Worm (Caenorhabditis elegans) whole organism, L4/young adult: ENCODE measurements around the gene hsb-1.

Source experiments
- W03F9.2 ChIP-seq: fragments of 150-350 bp; optimal IDR thresholded peaks from 2 replicates; lab custom pipeline; 2014; ENCODE audit warnings: missing biosample characterization, missing genetic modification characterization
- dao-5 ChIP-seq: sonication (generic microtip); optimal IDR thresholded peaks from 2 replicates; lab custom pipeline; 2016; ENCODE audit warnings: missing genotype, missing genetic modification characterization, moderate library complexity, missing compliant biosample characterization
- him-1 ChIP-seq: sonication (generic microtip); optimal IDR thresholded peaks from 2 replicates; lab custom pipeline; 2016; ENCODE audit warnings: missing genotype, missing genetic modification reagents, missing genetic modification characterization, missing compliant biosample characterization

Gene hsb-1

DNA sequence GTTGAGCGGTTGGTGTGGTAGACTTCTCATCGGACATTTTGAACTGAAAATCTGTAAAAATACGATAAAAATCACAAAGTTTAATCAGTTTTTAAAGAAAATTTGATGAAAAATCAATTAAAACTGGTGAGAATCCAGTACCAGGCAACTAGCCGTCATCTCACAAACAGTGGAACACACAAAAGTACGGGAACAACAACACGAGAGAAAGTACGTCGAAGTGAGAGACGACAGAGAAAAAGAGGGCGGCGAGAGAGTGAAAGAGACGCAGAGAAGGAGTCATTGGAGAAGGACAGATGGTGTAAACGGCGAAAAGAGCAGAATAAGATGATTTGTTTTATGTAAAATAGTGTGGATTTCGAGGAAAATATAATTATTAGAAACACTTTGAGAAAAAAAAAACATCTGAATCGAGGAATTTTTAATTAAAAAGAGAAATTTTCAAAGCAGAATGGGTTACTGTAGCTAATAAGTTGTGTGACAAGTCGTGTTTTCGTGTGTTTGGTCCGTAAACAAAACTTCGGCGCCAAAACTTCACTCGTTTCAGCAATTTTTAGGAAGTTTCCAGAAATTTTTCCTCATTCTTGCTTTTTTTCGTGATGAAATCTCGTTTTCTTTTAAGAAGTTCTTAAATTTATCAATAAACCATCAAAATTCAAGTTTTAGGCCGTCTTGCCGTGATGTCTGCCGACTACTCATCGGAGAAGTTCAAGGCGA lies at the start of gene hsb-1, which contains the start of gene let-99:
hsb-1 (minus strand) TSS at position 51 of the 717 bp plus-strand sequence.
let-99 (plus strand) TSS at position 667 of the 717 bp plus-strand sequence.
- peak; percentile 41 for TF ChIP-seq W03F9.2 (tag; lab: Kevin White, UChicago)
- TF ChIP-seq dao-5 = no peak
- TF ChIP-seq him-1 (tag; lab: Kevin White, UChicago) = no peak

DNA sequence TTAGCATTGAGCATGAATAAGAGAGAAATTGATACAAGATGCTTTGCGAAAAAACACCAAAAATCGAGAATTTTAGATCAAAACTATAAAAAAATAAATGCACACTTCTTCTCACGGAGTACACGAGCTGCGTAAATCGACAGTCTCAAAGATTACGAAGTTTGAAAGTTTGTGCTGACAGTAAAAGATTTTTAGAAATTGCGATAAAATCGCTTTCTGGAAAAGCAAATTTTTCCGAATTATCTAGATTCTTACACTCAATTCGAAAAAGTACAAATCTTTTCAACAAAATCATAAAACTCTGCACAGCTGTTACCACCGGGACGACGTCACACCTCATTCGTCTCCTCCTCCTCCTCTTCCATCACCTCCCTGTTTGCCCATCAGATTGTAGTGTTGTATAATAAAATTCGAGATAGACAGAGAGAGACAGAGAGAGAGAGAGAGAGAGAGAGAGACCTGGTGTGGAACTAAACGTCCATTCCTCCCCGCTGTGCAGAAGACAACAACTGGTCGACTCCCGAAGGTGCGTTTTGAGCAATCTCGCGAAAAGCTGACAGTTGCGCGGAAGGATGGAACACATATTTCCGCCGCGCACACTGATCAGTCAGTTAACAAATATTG lies 48.2 kb upstream of the hsb-1 start:
- TF ChIP-seq him-1 (tag; lab: Kevin White, UChicago) = no peak
- TF ChIP-seq dao-5 = no peak
- no peak for TF ChIP-seq W03F9.2 (tag; lab: Kevin White, UChicago)

DNA sequence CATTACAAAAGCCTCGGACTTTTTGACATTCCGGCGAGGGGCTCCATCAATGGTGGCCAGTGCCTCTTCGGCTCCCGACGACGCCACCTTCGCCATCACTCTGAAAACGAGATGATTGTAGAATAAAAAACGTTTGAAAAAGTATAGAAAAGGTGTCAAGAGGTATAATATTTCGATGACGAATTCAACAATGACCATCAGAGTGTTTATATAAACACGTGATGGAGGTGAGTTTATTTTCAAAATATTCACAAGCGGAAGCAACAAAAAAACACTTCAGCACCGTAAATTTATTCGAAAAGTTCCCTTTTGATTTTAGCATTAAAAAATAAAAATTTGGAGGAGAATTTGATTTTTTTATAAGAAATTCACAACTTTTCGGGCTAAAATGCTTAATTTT lies 47.6 kb upstream of the hsb-1 start, which contains the start of gene efa-6:
efa-6 (minus strand) TSS at position 101 of the 400 bp plus-strand sequence.
- TF ChIP-seq W03F9.2 (tag; lab: Kevin White, UChicago) (no peak), him-1 (tag; lab: Kevin White, UChicago) (no peak), dao-5 (no peak)

DNA sequence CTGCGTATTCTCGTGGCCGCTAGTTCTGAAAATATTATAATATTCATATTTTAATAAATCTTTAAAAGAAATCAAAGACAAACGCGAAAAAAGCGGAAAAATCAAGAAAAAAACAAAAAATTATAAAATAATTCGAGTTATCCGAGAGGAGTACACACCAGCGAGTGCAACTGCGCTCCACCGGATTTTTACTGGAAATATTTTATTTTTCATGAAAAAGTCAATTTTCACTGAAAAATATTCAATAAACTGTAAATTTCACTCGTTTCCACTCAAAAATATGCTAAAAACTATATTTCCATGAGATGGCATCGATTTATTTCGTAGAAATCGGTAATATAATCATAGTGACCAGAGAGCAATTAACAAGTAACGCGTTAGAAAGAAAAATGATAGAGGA lies 38.4 kb upstream of the hsb-1 start, which contains the start of gene Y55D9A.2:
Y55D9A.2 (minus strand) TSS at position 31 of the 400 bp plus-strand sequence.
- TF ChIP-seq dao-5 = no peak
- no peak for TF ChIP-seq him-1 (tag; lab: Kevin White, UChicago)
- peak; percentile 15 for TF ChIP-seq W03F9.2 (tag; lab: Kevin White, UChicago)

DNA sequence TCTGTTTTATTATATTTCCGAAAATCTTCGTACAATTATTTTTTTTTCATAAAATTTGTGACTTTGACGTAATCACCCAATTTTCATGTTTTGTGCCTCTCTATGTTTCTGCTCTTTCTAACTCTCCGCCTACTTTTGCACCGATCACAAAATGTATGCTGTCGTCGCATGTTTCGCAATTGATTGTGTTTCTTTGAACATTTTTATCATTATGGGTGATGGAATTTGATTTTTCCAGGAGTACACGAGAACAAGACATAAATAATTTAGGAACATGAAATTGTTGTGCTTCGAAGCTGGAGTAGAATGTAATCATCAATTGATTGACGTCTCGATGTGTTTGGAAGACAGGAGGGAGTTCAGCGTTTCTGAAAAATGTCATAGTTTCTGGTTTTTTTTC lies 33.9 kb upstream of the hsb-1 start:
- TF ChIP-seq dao-5 = no peak
- no peak for TF ChIP-seq him-1 (tag; lab: Kevin White, UChicago)
- TF ChIP-seq W03F9.2 (tag; lab: Kevin White, UChicago) = no peak

DNA sequence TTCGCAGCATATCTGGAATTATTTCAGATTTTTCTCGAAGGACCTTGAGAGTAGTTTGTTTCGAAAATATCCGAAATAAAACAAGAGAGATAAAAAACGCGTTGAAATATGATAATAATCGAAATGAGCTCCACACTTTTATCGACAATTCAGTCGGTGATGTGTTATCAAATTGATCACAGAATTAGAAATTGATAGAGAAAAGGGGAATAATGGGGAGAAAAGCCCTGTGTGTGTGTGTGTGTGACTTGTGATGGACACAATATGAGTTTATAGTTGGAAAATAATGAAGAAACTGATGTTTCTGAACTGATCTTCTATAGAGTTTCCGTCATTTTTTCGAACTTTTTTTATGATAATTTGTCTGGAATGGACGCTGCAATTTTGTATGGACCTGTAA lies 32.1 kb upstream of the hsb-1 start, which contains the start of gene pgp-1:
pgp-1 (minus strand) TSS at position 12 of the 400 bp plus-strand sequence.
- TF ChIP-seq him-1 (tag; lab: Kevin White, UChicago) (no peak), W03F9.2 (tag; lab: Kevin White, UChicago) (no peak), dao-5 (no peak)

DNA sequence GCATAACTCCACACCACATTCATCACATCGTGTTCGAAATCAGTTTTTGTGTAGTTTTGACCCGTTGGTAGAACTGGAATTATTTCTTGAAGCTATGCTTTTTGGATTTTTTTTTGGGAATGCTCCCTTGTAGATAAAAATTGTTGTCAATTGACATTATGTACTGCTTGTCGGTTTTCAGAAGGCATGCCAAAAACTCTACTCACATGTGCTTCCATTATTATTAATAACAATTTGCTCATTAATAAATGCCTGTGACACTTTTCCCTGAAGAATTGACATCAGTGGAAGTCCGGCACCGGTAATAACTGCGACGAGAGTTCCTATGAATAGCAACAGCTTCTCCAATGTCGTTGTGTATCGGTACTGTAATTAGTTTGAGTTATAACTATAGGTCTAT lies 29.9 kb upstream of the hsb-1 start:
- TF ChIP-seq W03F9.2 (tag; lab: Kevin White, UChicago) (no peak), dao-5 (no peak), him-1 (tag; lab: Kevin White, UChicago) (no peak)

DNA sequence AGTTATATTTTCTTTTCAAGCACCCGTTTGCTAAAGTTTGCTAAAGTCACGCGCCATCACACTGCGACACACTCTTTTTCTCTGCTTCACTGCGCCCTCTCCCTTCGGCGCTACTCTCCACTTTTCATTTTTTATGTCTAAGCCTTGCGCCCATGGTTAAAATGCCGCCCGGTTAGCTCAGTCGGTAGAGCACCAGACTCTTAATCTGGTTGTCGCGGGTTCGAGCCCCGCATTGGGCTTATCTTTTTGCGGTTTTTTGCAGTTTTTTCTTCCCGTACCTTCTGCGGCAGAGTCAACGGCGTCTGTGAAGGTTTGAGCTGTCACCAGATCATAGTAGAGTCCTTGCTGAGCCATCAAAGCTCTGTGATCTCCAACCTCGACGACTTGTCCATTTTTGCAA lies 27.5 kb upstream of the hsb-1 start:
- TF ChIP-seq him-1 (tag; lab: Kevin White, UChicago) = peak; percentile 74
- no peak for TF ChIP-seq W03F9.2 (tag; lab: Kevin White, UChicago)
- TF ChIP-seq dao-5 = peak; percentile 52

DNA sequence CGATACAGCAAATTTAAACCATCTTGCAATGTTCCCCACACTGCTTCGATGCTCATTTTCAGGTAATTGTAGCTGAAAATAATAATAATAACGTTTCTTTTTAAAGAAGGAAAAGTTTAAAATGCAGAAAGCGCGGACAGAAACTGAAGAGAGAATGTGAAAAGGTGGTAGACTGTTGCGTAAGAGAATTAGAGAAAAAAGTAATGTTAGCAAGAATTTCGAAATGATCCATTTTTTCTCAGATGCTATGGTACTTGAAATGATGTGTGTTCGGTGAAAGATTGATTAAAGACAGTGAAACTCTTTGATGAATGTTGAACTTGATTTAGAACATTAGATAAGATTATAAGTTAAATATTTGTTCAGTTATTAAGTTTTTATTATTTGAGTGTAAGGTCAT lies 23.3 kb upstream of the hsb-1 start, which contains the start of gene cul-6:
cul-6 (minus strand) TSS at position 79 of the 400 bp plus-strand sequence.
- TF ChIP-seq dao-5 = no peak
- no peak for TF ChIP-seq him-1 (tag; lab: Kevin White, UChicago)
- TF ChIP-seq W03F9.2 (tag; lab: Kevin White, UChicago) = no peak

DNA sequence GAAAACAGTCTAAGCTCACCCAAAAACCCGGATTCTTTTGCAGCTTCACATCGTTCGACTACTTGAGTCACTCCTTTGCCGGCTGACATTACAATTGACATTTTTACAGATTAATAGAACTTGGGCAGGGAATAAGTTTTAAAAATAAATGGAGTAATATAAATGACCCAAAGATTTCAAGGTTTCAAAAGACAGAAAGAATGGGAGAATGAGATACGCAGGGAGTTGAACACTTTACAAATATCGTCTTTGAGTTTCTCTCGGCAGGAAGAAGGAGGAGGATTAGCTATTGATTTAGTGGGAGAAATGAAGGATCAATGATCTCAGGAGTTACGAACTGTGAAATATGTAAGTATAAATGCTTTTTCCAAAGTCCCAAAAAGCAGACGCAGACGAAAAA lies 18.9 kb upstream of the hsb-1 start, which contains the start of gene K08E7.8:
K08E7.8 (minus strand) TSS at position 101 of the 400 bp plus-strand sequence.
- TF ChIP-seq dao-5 = no peak

DNA sequence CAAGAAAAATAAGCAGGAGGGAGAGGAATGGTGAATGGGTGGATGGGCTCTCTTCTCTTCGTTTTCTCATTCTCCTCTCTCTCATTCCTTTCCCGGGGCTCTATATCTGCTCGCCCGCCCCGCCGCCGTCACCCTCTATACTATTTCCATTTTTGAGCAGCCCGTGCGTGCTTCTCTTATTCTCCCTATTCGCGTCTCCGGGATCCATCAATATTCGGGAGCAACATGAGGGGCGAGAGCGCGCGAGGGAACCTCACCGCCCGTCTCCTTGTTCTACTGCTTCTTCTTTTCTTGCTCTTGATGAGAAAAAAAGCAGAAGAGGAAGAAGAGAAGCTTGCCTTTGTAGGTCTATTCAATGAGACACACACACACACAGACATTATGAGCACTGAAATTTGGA lies 17.1 kb upstream of the hsb-1 start:
- TF ChIP-seq him-1 (tag; lab: Kevin White, UChicago) = peak; percentile 29
- TF ChIP-seq dao-5 = no peak

DNA sequence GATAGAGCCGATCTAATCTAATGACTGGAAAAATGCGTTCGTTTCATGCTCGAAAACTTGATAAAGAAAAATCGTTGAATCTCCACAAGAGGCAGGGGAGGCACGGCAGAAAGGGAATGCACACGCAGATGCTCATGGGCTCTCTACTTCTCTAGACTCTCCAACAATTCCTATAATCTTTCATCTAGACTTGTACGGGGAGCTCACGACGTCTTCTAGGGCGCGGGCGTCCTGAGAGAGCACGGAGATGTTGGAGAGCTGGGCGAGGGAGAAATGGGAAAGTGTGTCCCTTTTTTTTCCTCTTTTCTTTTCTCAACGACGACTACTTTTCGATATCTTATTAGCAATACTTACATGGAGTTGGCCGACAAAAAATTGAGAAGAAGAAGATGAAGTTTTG lies 16.2 kb upstream of the hsb-1 start:
- no peak for TF ChIP-seq dao-5
- no peak for TF ChIP-seq him-1 (tag; lab: Kevin White, UChicago)
- TF ChIP-seq W03F9.2 (tag; lab: Kevin White, UChicago) = no peak

DNA sequence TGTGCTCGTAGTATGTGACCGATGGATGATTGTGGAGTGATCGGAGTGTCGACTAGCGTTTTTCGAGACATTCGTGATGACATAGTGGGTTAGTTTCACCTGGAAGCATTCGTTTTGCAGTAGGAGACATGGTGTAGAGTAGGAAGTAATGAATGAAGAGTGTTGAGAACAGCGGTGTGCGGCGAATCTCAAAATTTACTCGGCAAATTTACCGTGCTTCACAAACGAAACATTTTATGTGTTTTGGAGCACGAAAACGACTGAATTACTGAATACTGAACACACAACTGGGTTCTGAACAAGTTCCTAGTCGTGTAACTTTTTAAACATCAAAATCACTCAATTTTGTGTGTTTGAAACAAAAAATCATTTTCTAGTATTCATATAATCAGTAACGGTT lies 14.0 kb upstream of the hsb-1 start, which contains the start of gene K08E7.6:
K08E7.6 (minus strand) TSS at position 101 of the 400 bp plus-strand sequence.
- no peak for TF ChIP-seq W03F9.2 (tag; lab: Kevin White, UChicago)
- no peak for TF ChIP-seq him-1 (tag; lab: Kevin White, UChicago)
- no peak for TF ChIP-seq dao-5

DNA sequence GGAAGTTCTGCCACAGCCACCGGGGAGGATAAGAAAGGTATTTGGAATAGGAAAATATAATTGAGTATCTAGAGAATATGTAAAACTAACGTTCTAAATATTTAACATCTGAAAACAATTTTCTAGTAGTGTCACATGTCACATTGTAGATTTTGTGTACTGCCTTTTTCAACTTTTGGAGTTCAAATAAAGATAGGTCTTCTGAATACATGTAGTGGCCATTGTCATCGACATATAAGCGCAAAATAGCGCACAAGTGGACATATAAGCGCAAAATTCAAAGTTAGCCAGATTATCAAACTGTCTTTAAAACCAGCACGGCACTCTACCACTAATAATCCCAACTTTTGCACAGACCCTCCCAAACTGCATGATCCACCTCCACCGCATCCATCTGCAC lies 7.2 kb upstream of the hsb-1 start:
- TF ChIP-seq W03F9.2 (tag; lab: Kevin White, UChicago) = no peak
